Worm (Caenorhabditis elegans): ENCODE results near the gene his-37.

DNA sequence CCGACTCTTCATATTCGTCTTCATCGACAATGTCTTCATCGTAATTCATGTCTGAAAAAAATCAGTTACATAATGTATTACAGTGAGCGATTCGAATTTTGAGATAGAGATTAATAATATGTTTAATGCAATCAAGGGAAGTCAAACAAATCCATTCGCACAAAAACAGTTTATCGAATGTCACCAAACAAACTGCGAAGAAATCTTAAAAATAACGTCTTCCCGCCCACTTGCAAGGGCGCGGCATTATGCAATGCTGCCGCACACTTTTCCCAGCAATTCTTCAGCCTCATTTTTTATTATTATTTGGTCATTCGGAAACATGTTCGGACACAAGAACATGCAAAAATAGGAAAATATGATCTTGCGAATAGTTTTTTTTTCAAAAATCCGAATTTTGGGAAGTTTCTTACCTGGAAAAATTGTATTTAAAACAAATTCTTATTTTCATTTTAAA, 2.7 kb upstream of the his-37 start, which contains the start of gene mdf-1:
- TF ChIP-seq Y67H2A.10 (GFP tag; conservative IDR thresholded peaks at IDR 0.05): no peak
- TF ChIP-seq nfya-1 (tag; optimal IDR thresholded peaks at IDR 0.05; ENCODE audit: borderline replicate concordance, insufficient read depth): no peak
- no peak for TF ChIP-seq sea-2 (GFP tag; IDR thresholded peaks at IDR 0.05)
- TF ChIP-seq egl-18 (GFP tag; IDR thresholded peaks at IDR 0.05): no peak
- no peak for TF ChIP-seq sptf-2 (GFP tag; optimal IDR thresholded peaks at IDR 0.05)
- TF ChIP-seq Y53G8AR.9 (GFP tag; conservative IDR thresholded peaks at IDR 0.05): no peak
- TF ChIP-seq pha-4 (tag; optimal IDR thresholded peaks at IDR 0.05): no peak
- TF ChIP-seq T26A5.8 (tag; optimal IDR thresholded peaks at IDR 0.05): no peak
- TF ChIP-seq ets-4 (GFP tag; optimal IDR thresholded peaks at IDR 0.05): no peak
- no peak for TF ChIP-seq dpff-1 (tag; optimal IDR thresholded peaks at IDR 0.05)

All from whole organism, young adult.